In genomic region chrV:18790658-18791057, ce11 we compare ENCODE assay signal across 4 worm cellular contexts.
TF ChIP-seq lines count a peak whose summit lies in the region.

nhr-231 (plus strand) TSS chrV:18790958.

TF ChIP-seq in whole organism, L2 larva, 48 proteins besides CTCF, POLR2A, EP300 and RAD21:
- no peak for TF ChIP-seq F13H6.1 (tag; optimal IDR thresholded peaks at IDR 0.05; lab: Kevin White, UChicago)
- peak; percentile 34 for TF ChIP-seq fos-1 (tag; optimal IDR thresholded peaks at IDR 0.05; lab: Kevin White, UChicago)
- TF ChIP-seq egl-27 (tag; optimal IDR thresholded peaks at IDR 0.05; lab: Kevin White, UChicago) = no peak
- no peak for TF ChIP-seq mdl-1 (tag; optimal IDR thresholded peaks at IDR 0.05; lab: Kevin White, UChicago)

TF ChIP-seq in whole organism, L3 larva, 47 proteins besides CTCF, POLR2A, EP300 and RAD21:
- TF ChIP-seq pha-4 (tag; optimal IDR thresholded peaks at IDR 0.05; lab: Kevin White, UChicago) = peak; percentile 29
- no peak for TF ChIP-seq nhr-23 (tag; optimal IDR thresholded peaks at IDR 0.05; lab: Kevin White, UChicago)

TF ChIP-seq in whole organism, L4 larva, 104 proteins besides CTCF, POLR2A, EP300 and RAD21:
- TF ChIP-seq ceh-44 (GFP tag; IDR thresholded peaks at IDR 0.05; lab: Robert Waterston, UW) = no peak
- TF ChIP-seq aha-1 (tag; lab: Kevin White, UChicago) = peak; percentile 4

TF ChIP-seq in whole organism, young adult, 124 proteins besides CTCF, POLR2A, EP300 and RAD21:
- TF ChIP-seq ceh-58 (GFP tag; IDR thresholded peaks at IDR 0.05; lab: Robert Waterston, UW) (no peak), cebp-1 (GFP tag; IDR thresholded peaks at IDR 0.05; lab: Robert Waterston, UW) (no peak), cebp-1 (tag; optimal IDR thresholded peaks at IDR 0.05; lab: Kevin White, UChicago) (peak; percentile 14)
